Worm (Caenorhabditis elegans): Measurements from ENCODE around the gene alkb-7.
"Not testable (repeated sequence)": the region's sequence is repeated elsewhere in the genome, so short reads cannot be mapped to it uniquely, and the experiment has no call there.

The alkb-7 gene

ce11 chrII:12767258-12767824 is 20.6 kb downstream of the alkb-7 start:
- no peak for TF ChIP-seq ceh-36 (tag; optimal IDR thresholded peaks at IDR 0.05)
- TF ChIP-seq hnd-1 (tag; optimal IDR thresholded peaks at IDR 0.05), result no peak
- TF ChIP-seq aly-1 (tag; optimal IDR thresholded peaks at IDR 0.05), result no peak
- no peak for TF ChIP-seq tbx-11 (GFP tag; IDR thresholded peaks at IDR 0.05)
- TF ChIP-seq sea-1 (GFP tag; conservative IDR thresholded peaks at IDR 0.05), result no peak
- TF ChIP-seq ama-1 (optimal IDR thresholded peaks at IDR 0.05), result no peak
- TF ChIP-seq hmg-4 (GFP tag; optimal IDR thresholded peaks at IDR 0.05), result no peak
- no peak for TF ChIP-seq ceh-13 (GFP tag; optimal IDR thresholded peaks at IDR 0.05)
- no peak for TF ChIP-seq ets-7 (tag; optimal IDR thresholded peaks at IDR 0.05)
- no peak for TF ChIP-seq flt-1 (GFP tag; IDR thresholded peaks at IDR 0.05)
- TF ChIP-seq F13C5.2 (tag; optimal IDR thresholded peaks at IDR 0.05), result no peak

ce11 chrII:12766443-12767188 is 21.3 kb downstream of the alkb-7 start:
- TF ChIP-seq B0310.2 (tag; optimal IDR thresholded peaks at IDR 0.05) (no peak), pes-1 (GFP tag; IDR thresholded peaks at IDR 0.05) (peak; percentile 51; the same call in 1 of the 2 replicates)

- TF ChIP-seq tbx-37 (GFP tag; conservative IDR thresholded peaks at IDR 0.05) (no peak), ceh-13 (GFP tag; optimal IDR thresholded peaks at IDR 0.05) (no peak), ceh-36 (tag; optimal IDR thresholded peaks at IDR 0.05) (no peak), ama-1 (optimal IDR thresholded peaks at IDR 0.05) (no peak), flt-1 (GFP tag; IDR thresholded peaks at IDR 0.05) (no peak), hmbx-1 (tag; optimal IDR thresholded peaks at IDR 0.05) (no peak), hnd-1 (tag; optimal IDR thresholded peaks at IDR 0.05) (no peak), F13C5.2 (tag; optimal IDR thresholded peaks at IDR 0.05) (no peak), hmg-4 (GFP tag; optimal IDR thresholded peaks at IDR 0.05) (no peak), pes-1 (GFP tag; IDR thresholded peaks at IDR 0.05) (no peak), ets-7 (tag; optimal IDR thresholded peaks at IDR 0.05) (no peak), scrt-1 (GFP tag; IDR thresholded peaks at IDR 0.05) (no peak), sea-1 (GFP tag; conservative IDR thresholded peaks at IDR 0.05) (no peak), tbx-11 (GFP tag; IDR thresholded peaks at IDR 0.05) (no peak)
These were observed 23.5 kb downstream of the alkb-7 start for ce11 chrII:12764476-12764875.

ce11 chrII:12760497-12760896 is 27.5 kb downstream of the alkb-7 start, which contains the start of gene cnp-2:
Gene cnp-2 (plus strand): TSS chrII:12760797.
- TF ChIP-seq hnd-1 (tag; optimal IDR thresholded peaks at IDR 0.05), result no peak

- TF ChIP-seq hmg-4 (GFP tag; optimal IDR thresholded peaks at IDR 0.05), result no peak
- TF ChIP-seq ets-7 (tag; optimal IDR thresholded peaks at IDR 0.05), result peak; percentile 94
These were observed 31.8 kb downstream of the alkb-7 start, which contains the start of the genes Y46G5A.7 and Y46G5A.8 for ce11 chrII:12756180-12756579. Gene Y46G5A.7 (minus strand): TSS chrII:12756332. Gene Y46G5A.8 (plus strand): TSS chrII:12756338.

ce11 chrII:12753725-12754124 is 34.2 kb downstream of the alkb-7 start, which contains the start of gene Y46G5A.39:
Gene Y46G5A.39 (minus strand): TSS chrII:12753825.
- not testable (repeated sequence) for TF ChIP-seq pes-1 (GFP tag; IDR thresholded peaks at IDR 0.05); aly-1 (tag; optimal IDR thresholded peaks at IDR 0.05); hmg-4 (GFP tag; optimal IDR thresholded peaks at IDR 0.05)

ce11 chrII:12749720-12750119 is 38.2 kb downstream of the alkb-7 start:
- TF ChIP-seq scrt-1 (GFP tag; IDR thresholded peaks at IDR 0.05) (peak; percentile 72), flt-1 (GFP tag; IDR thresholded peaks at IDR 0.05) (peak; percentile 10; the same call in 1 of the 2 replicates)

- TF ChIP-seq F13C5.2 (tag; optimal IDR thresholded peaks at IDR 0.05), result no peak
- no peak for TF ChIP-seq tra-4 (tag; optimal IDR thresholded peaks at IDR 0.05)
- no peak for TF ChIP-seq hmbx-1 (tag; optimal IDR thresholded peaks at IDR 0.05)
- TF ChIP-seq hnd-1 (tag; optimal IDR thresholded peaks at IDR 0.05), result no peak
- no peak for TF ChIP-seq ceh-36 (tag; optimal IDR thresholded peaks at IDR 0.05)
- TF ChIP-seq flt-1 (GFP tag; IDR thresholded peaks at IDR 0.05), result no peak
- no peak for TF ChIP-seq B0310.2 (tag; optimal IDR thresholded peaks at IDR 0.05)
- no peak for TF ChIP-seq sea-1 (GFP tag; conservative IDR thresholded peaks at IDR 0.05)
- no peak for TF ChIP-seq hmg-4 (GFP tag; optimal IDR thresholded peaks at IDR 0.05)
- TF ChIP-seq ceh-13 (GFP tag; optimal IDR thresholded peaks at IDR 0.05), result no peak
- no peak for TF ChIP-seq scrt-1 (GFP tag; IDR thresholded peaks at IDR 0.05)
- TF ChIP-seq ama-1 (optimal IDR thresholded peaks at IDR 0.05), result no peak
- no peak for TF ChIP-seq tbx-37 (GFP tag; conservative IDR thresholded peaks at IDR 0.05)
- no peak for TF ChIP-seq pes-1 (GFP tag; IDR thresholded peaks at IDR 0.05)
- TF ChIP-seq ets-7 (tag; optimal IDR thresholded peaks at IDR 0.05), result no peak
- no peak for TF ChIP-seq aly-1 (tag; optimal IDR thresholded peaks at IDR 0.05)
- no peak for TF ChIP-seq tbx-11 (GFP tag; IDR thresholded peaks at IDR 0.05)
These were observed 48.6 kb downstream of the alkb-7 start for ce11 chrII:12739306-12739705.

Measured in whole organism, early embryonic.